Worm (Caenorhabditis elegans) whole organism, L1 larva: ENCODE measurements around the gene ndx-3.

ENCODE experiments used
- blmp-1 ChIP-seq: fragments of 150-350 bp; optimal IDR thresholded peaks from 2 replicates; lab custom pipeline; 2014; ENCODE audit warnings: missing biosample characterization, missing genetic modification characterization
- fos-1 ChIP-seq: fragments of 150-350 bp; optimal IDR thresholded peaks from 2 replicates; lab custom pipeline; 2014; ENCODE audit warnings: missing biosample characterization, missing genetic modification characterization
- mab-9 ChIP-seq: fragments of 200-800 bp; sonication (Bioruptor generic); IDR thresholded peaks from 2 replicates; pipeline ENCODE4 v1.3.6; 2022; ENCODE audit warnings: missing genetic modification reagents, missing genetic modification characterization, missing compliant biosample characterization
- snpc-4 ChIP-seq: fragments of 150-350 bp; optimal IDR thresholded peaks from 2 replicates; lab custom pipeline; 2014; ENCODE audit warnings: missing biosample characterization, missing genetic modification characterization
- zag-1 ChIP-seq: fragments of 150-350 bp; optimal IDR thresholded peaks from 2 replicates; lab custom pipeline; 2014; ENCODE audit warnings: missing biosample characterization, missing genetic modification characterization

- TF ChIP-seq mab-9 (GFP tag; lab: Robert Waterston, UW) = no peak
- TF ChIP-seq zag-1 (tag; lab: Kevin White, UChicago) = no peak
- no peak for TF ChIP-seq blmp-1
- no peak for TF ChIP-seq snpc-4 (tag; lab: Kevin White, UChicago)
- no peak for TF ChIP-seq fos-1 (tag; lab: Kevin White, UChicago)
Observed at ce11 chrII:4931286-4931685, 22.1 kb upstream of the ndx-3 start.
